Worm (Caenorhabditis elegans): ENCODE measurements around the gene best-21.
"Not testable (repeated sequence)": the region's sequence is repeated elsewhere in the genome, so short reads cannot be mapped to it uniquely, and the experiment has no call there.

Gene best-21

ce11 chrIV:15300041-15300440 is 2.2 kb upstream of the best-21 start:
- no peak for TF ChIP-seq flt-1 (GFP tag; IDR thresholded peaks at IDR 0.05)
- TF ChIP-seq T22C8.4 (GFP tag; IDR thresholded peaks at IDR 0.05) = no peak
- no peak for TF ChIP-seq ref-1 (GFP tag; conservative IDR thresholded peaks at IDR 0.05)
- no peak for TF ChIP-seq cog-1 (tag; optimal IDR thresholded peaks at IDR 0.05)
- TF ChIP-seq ztf-29 (GFP tag; IDR thresholded peaks at IDR 0.05) = no peak
- no peak for TF ChIP-seq klf-2 (GFP tag; conservative IDR thresholded peaks at IDR 0.05)
- no peak for TF ChIP-seq tab-1 (GFP tag; IDR thresholded peaks at IDR 0.05)
- no peak for TF ChIP-seq ztf-23 (GFP tag; IDR thresholded peaks at IDR 0.05)
- no peak for TF ChIP-seq med-1 (GFP tag; optimal IDR thresholded peaks at IDR 0.05; ENCODE audit: insufficient read depth)

ce11 chrIV:15311590-15311989 is 9.3 kb downstream of the best-21 start, which contains the start of gene Y73F8A.12:
TSS of gene Y73F8A.12 (minus strand) at chrIV:15311690.
- TF ChIP-seq flt-1 (GFP tag; IDR thresholded peaks at IDR 0.05); ref-1 (GFP tag; conservative IDR thresholded peaks at IDR 0.05); med-1 (GFP tag; optimal IDR thresholded peaks at IDR 0.05; ENCODE audit: insufficient read depth): not testable (repeated sequence)

ce11 chrIV:15312008-15312407 is 9.8 kb downstream of the best-21 start, which contains the start of gene Y73F8A.13:
TSS of gene Y73F8A.13 (plus strand) at chrIV:15312247.
- TF ChIP-seq cog-1 (tag; optimal IDR thresholded peaks at IDR 0.05) (no peak), med-1 (GFP tag; optimal IDR thresholded peaks at IDR 0.05; ENCODE audit: insufficient read depth) (no peak), klf-2 (GFP tag; conservative IDR thresholded peaks at IDR 0.05) (no peak), ztf-23 (GFP tag; IDR thresholded peaks at IDR 0.05) (no peak), ref-1 (GFP tag; conservative IDR thresholded peaks at IDR 0.05) (no peak), tab-1 (GFP tag; IDR thresholded peaks at IDR 0.05) (no peak), flt-1 (GFP tag; IDR thresholded peaks at IDR 0.05) (no peak), ztf-29 (GFP tag; IDR thresholded peaks at IDR 0.05) (no peak)

- TF ChIP-seq flt-1 (GFP tag; IDR thresholded peaks at IDR 0.05) = no peak
- no peak for TF ChIP-seq T22C8.4 (GFP tag; IDR thresholded peaks at IDR 0.05)
- TF ChIP-seq med-1 (GFP tag; optimal IDR thresholded peaks at IDR 0.05; ENCODE audit: insufficient read depth) = no peak
- TF ChIP-seq ztf-23 (GFP tag; IDR thresholded peaks at IDR 0.05) = no peak
- no peak for TF ChIP-seq ztf-29 (GFP tag; IDR thresholded peaks at IDR 0.05)
- no peak for TF ChIP-seq klf-2 (GFP tag; conservative IDR thresholded peaks at IDR 0.05)
- TF ChIP-seq tab-1 (GFP tag; IDR thresholded peaks at IDR 0.05) = no peak
- no peak for TF ChIP-seq cog-1 (tag; optimal IDR thresholded peaks at IDR 0.05)
- no peak for TF ChIP-seq ref-1 (GFP tag; conservative IDR thresholded peaks at IDR 0.05)
Observed at ce11 chrIV:15315502-15315901, 13.3 kb downstream of the best-21 start.

DNA sequence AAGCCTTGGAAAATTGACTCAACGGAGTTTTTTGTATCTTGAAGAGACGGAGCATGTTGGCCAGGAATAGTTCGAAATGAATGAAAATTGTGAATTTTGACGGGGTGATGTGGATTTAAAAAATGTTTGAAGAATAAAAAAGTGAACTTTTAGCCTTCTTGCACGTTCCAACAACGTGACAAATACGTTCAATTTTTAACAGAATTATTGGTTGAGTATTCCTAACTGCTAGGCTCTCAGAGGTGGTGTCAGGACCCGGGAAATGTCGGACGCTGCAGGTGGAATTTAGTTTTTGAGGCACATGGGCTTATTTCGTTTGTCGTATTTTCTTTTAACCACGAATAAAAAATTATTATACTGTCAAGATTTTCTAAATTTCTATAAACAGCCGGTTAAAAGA is 16.7 kb downstream of the best-21 start, which contains the start of gene Y73F8A.14:
Gene Y73F8A.14 (minus strand): TSS at position 101 of the 400 bp plus-strand sequence.
- not testable (repeated sequence) for TF ChIP-seq flt-1 (GFP tag; IDR thresholded peaks at IDR 0.05); ztf-29 (GFP tag; IDR thresholded peaks at IDR 0.05); klf-2 (GFP tag; conservative IDR thresholded peaks at IDR 0.05)

ce11 chrIV:15321279-15321678 is 19.0 kb downstream of the best-21 start, which contains the start of gene Y73F8A.15:
TSS of gene Y73F8A.15 (plus strand) at chrIV:15321579.
- TF ChIP-seq ztf-29 (GFP tag; IDR thresholded peaks at IDR 0.05) (no peak), flt-1 (GFP tag; IDR thresholded peaks at IDR 0.05) (no peak), cog-1 (tag; optimal IDR thresholded peaks at IDR 0.05) (no peak), med-1 (GFP tag; optimal IDR thresholded peaks at IDR 0.05; ENCODE audit: insufficient read depth) (no peak), tab-1 (GFP tag; IDR thresholded peaks at IDR 0.05) (no peak), klf-2 (GFP tag; conservative IDR thresholded peaks at IDR 0.05) (no peak), T22C8.4 (GFP tag; IDR thresholded peaks at IDR 0.05) (no peak), ztf-23 (GFP tag; IDR thresholded peaks at IDR 0.05) (no peak), ref-1 (GFP tag; conservative IDR thresholded peaks at IDR 0.05) (no peak)

DNA sequence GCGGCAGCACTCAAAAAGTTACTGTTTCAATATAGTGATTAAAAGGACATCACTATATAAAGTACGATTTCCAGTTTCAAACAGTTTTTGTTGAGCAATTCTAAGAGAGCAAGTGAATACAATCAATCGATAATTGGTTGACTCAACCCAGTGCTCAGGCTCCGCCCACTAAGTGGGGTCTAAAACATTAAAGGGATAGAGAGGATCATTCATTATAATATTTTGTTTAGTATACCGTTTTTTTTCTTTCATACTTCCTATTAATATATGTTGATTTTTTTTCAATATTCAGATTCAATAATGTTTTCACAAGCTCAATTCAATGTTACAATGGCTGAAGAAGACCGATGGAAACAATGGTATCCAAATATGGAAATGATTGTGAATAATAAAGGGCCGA is 21.3 kb downstream of the best-21 start, which contains the start of gene tbx-39:
Gene tbx-39 (plus strand): TSS at position 301 of the 400 bp plus-strand sequence.
- TF ChIP-seq ztf-23 (GFP tag; IDR thresholded peaks at IDR 0.05) = no peak
- no peak for TF ChIP-seq klf-2 (GFP tag; conservative IDR thresholded peaks at IDR 0.05)
- TF ChIP-seq ztf-29 (GFP tag; IDR thresholded peaks at IDR 0.05) = no peak
- TF ChIP-seq med-1 (GFP tag; optimal IDR thresholded peaks at IDR 0.05; ENCODE audit: insufficient read depth) = no peak
- TF ChIP-seq ref-1 (GFP tag; conservative IDR thresholded peaks at IDR 0.05) = no peak
- TF ChIP-seq tab-1 (GFP tag; IDR thresholded peaks at IDR 0.05) = no peak
- no peak for TF ChIP-seq T22C8.4 (GFP tag; IDR thresholded peaks at IDR 0.05)
- no peak for TF ChIP-seq flt-1 (GFP tag; IDR thresholded peaks at IDR 0.05)
- no peak for TF ChIP-seq cog-1 (tag; optimal IDR thresholded peaks at IDR 0.05)

DNA sequence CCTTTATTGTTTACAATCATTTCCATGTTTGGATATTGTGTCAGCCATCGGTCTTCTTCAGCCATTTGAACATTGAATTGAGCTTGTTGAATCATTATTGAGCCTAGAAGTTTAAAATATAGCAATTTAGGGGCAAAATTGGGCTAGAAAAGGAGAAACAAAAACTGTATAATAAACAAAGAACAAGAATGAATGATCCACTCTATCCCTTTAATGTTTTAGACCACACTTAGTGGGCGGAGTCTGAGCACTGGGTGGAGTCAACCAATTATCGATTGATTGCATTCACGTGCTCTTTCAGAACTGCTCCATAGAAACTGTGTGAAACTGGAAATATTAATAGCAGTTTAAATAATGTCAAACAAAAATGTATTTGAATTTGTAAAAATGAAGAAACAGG is 25.8 kb downstream of the best-21 start, which contains the start of gene tbx-40:
Gene tbx-40 (minus strand): TSS at position 101 of the 400 bp plus-strand sequence.
- no peak for TF ChIP-seq tab-1 (GFP tag; IDR thresholded peaks at IDR 0.05)
- TF ChIP-seq T22C8.4 (GFP tag; IDR thresholded peaks at IDR 0.05) = no peak
- TF ChIP-seq klf-2 (GFP tag; conservative IDR thresholded peaks at IDR 0.05) = no peak
- TF ChIP-seq ref-1 (GFP tag; conservative IDR thresholded peaks at IDR 0.05) = no peak
- no peak for TF ChIP-seq ztf-29 (GFP tag; IDR thresholded peaks at IDR 0.05)

DNA sequence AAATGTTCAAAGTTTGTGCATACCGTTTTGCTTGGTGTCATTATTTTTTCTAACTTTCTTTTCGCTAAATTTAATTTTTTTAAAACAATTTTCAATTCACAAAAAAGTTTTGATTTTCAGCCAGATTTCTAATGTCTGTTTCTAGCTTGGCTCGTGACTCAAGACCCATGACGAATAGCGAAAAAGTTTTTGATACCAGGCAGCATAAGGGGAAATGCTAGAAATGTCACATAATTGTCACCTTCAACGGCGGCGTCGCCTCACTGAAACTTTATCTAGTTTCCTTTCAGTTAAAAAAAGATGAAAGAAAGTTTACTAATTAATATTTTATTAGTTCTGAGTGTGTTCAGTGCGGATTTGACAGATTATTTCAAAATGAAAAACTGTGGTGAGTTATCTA is 34.5 kb downstream of the best-21 start, which contains the start of gene irld-59:
Gene irld-59 (plus strand): TSS at position 301 of the 400 bp plus-strand sequence.
- no peak for TF ChIP-seq T22C8.4 (GFP tag; IDR thresholded peaks at IDR 0.05)
- TF ChIP-seq tab-1 (GFP tag; IDR thresholded peaks at IDR 0.05) = no peak
- no peak for TF ChIP-seq cog-1 (tag; optimal IDR thresholded peaks at IDR 0.05)
- no peak for TF ChIP-seq ztf-29 (GFP tag; IDR thresholded peaks at IDR 0.05)
- no peak for TF ChIP-seq ref-1 (GFP tag; conservative IDR thresholded peaks at IDR 0.05)
- TF ChIP-seq klf-2 (GFP tag; conservative IDR thresholded peaks at IDR 0.05) = no peak
- no peak for TF ChIP-seq flt-1 (GFP tag; IDR thresholded peaks at IDR 0.05)
- TF ChIP-seq ztf-23 (GFP tag; IDR thresholded peaks at IDR 0.05) = no peak
- no peak for TF ChIP-seq med-1 (GFP tag; optimal IDR thresholded peaks at IDR 0.05; ENCODE audit: insufficient read depth)
